Worm (Caenorhabditis elegans) whole organism, young adult: ENCODE results near the gene C02F5.13.
A peak's percentile ranks its signal among the peaks of the same experiment; 100 is the strongest.

Experiments
- B0019.2 ChIP-seq: fragments of 200-800 bp; sonication (Bioruptor generic); conservative IDR thresholded peaks from 2 replicates; pipeline ENCODE4 v1.3.6; 2022; ENCODE audit warnings: missing genetic modification reagents, missing genetic modification characterization, missing compliant biosample characterization
- B0035.1 ChIP-seq: sonication (generic microtip); optimal IDR thresholded peaks from 2 replicates; lab custom pipeline; 2016; ENCODE audit warnings: missing genetic modification characterization, mild to moderate bottlenecking, missing compliant biosample characterization, missing genotype, missing genetic modification reagents
- B0261.1 ChIP-seq: sonication (generic microtip); optimal IDR thresholded peaks from 2 replicates; lab custom pipeline; 2016; ENCODE audit warnings: mild to moderate bottlenecking, missing genetic modification characterization, moderate library complexity, missing compliant biosample characterization
- B0336.3 ChIP-seq: fragments of 200-800 bp; sonication (Bioruptor generic); IDR thresholded peaks from 2 replicates; pipeline ENCODE4 v1.3.6; 2022; ENCODE audit warnings: missing genetic modification characterization, missing compliant biosample characterization
- F10E7.11 ChIP-seq: sonication (generic microtip); optimal IDR thresholded peaks from 2 replicates; lab custom pipeline; 2017; ENCODE audit warnings: mild to moderate bottlenecking, missing genetic modification characterization, moderate library complexity, missing compliant biosample characterization
- F39B2.1 ChIP-seq: fragments of 200-800 bp; sonication (Bioruptor generic); IDR thresholded peaks from 2 replicates; pipeline ENCODE4 v1.3.6; 2022; ENCODE audit warnings: missing genetic modification reagents, missing genetic modification characterization, missing compliant biosample characterization
- F55B11.4 ChIP-seq: sonication (generic microtip); optimal IDR thresholded peaks from 2 replicates; lab custom pipeline; 2016; ENCODE audit warnings: missing compliant biosample characterization, missing genetic modification characterization, borderline replicate concordance; ENCODE audit not compliant: insufficient read depth
- K11D2.4 ChIP-seq: fragments of 200-800 bp; sonication (Bioruptor generic); IDR thresholded peaks from 2 replicates; pipeline ENCODE4 v1.3.6; 2022; ENCODE audit warnings: missing genetic modification reagents, missing genetic modification characterization, missing compliant biosample characterization
- Y95B8A.8 ChIP-seq: fragments of 200-800 bp; sonication (Bioruptor generic); IDR thresholded peaks from 2 replicates; pipeline ENCODE4 v1.3.6; 2022; ENCODE audit warnings: missing genetic modification reagents, missing genetic modification characterization, missing compliant biosample characterization
- ama-1 ChIP-seq, 3 experiments: fragments of 150-350 bp in 1 of 3; sonication (generic microtip) in 2 of 3; optimal IDR thresholded peaks; 2 replicates each; lab custom pipeline; 2014 to 2018; ENCODE audit warnings: missing biosample characterization in 2 of 3, missing genetic modification characterization in 2 of 3, missing genetic modification reagents in 2 of 3
- aptf-3 ChIP-seq: fragments of 200-800 bp; sonication (Bioruptor generic); IDR thresholded peaks from 2 replicates; pipeline ENCODE4 v1.3.6; 2022; ENCODE audit warnings: missing genetic modification characterization, missing compliant biosample characterization
- attf-3 ChIP-seq: fragments of 200-800 bp; sonication (Bioruptor generic); conservative IDR thresholded peaks from 2 replicates; pipeline ENCODE4 v1.3.6; 2022; ENCODE audit warnings: missing genetic modification reagents, missing genetic modification characterization, missing compliant biosample characterization
- cebp-1 ChIP-seq, 2 experiments: fragments of 200-800 bp in 1 of 2; sonication (Bioruptor generic) in 1 of 2; sonication (generic microtip) in 1 of 2; IDR thresholded peaks in 1 of 2; optimal IDR thresholded peaks in 1 of 2; 2 replicates each; pipeline versions ENCODE4 v1.3.6 to Lab custom; 2017 to 2022; ENCODE audit warnings: missing compliant biosample characterization in 2 of 2, missing genetic modification characterization in 2 of 2, mild to moderate bottlenecking in 1 of 2, missing genetic modification reagents in 1 of 2, moderate library complexity in 1 of 2
- cebp-2 ChIP-seq: fragments of 200-800 bp; sonication (Bioruptor generic); IDR thresholded peaks from 2 replicates; pipeline ENCODE4 v1.3.6; 2022; ENCODE audit warnings: missing genetic modification characterization, missing compliant biosample characterization
- ceh-58 ChIP-seq: fragments of 200-800 bp; sonication (Bioruptor generic); IDR thresholded peaks from 2 replicates; pipeline ENCODE4 v1.3.6; 2022; ENCODE audit warnings: missing genetic modification characterization, missing compliant biosample characterization
- dpff-1 ChIP-seq: sonication (generic microtip); optimal IDR thresholded peaks from 2 replicates; lab custom pipeline; 2017; ENCODE audit warnings: mild to moderate bottlenecking, missing genetic modification characterization, missing compliant biosample characterization
- efl-1 ChIP-seq: fragments of 150-350 bp; optimal IDR thresholded peaks from 2 replicates; lab custom pipeline; 2014; ENCODE audit warnings: missing biosample characterization, missing genetic modification reagents, missing genetic modification characterization
- egl-18 ChIP-seq: fragments of 200-800 bp; sonication (Bioruptor generic); IDR thresholded peaks from 2 replicates; pipeline ENCODE4 v1.3.6; 2022; ENCODE audit warnings: missing genetic modification reagents, missing genetic modification characterization, missing compliant biosample characterization
- gei-17 ChIP-seq: fragments of 200-800 bp; sonication (Bioruptor generic); optimal IDR thresholded peaks from 2 replicates; lab custom pipeline; 2018; ENCODE audit warnings: mild to moderate bottlenecking, missing genetic modification characterization, missing compliant biosample characterization
- him-1 ChIP-seq: sonication (generic microtip); optimal IDR thresholded peaks from 2 replicates; lab custom pipeline; 2016; ENCODE audit warnings: missing genotype, missing genetic modification reagents, missing genetic modification characterization, missing compliant biosample characterization
- hlh-12 ChIP-seq: sonication (generic microtip); optimal IDR thresholded peaks from 2 replicates; lab custom pipeline; 2016; ENCODE audit warnings: missing genetic modification characterization, missing compliant biosample characterization
- let-526 ChIP-seq: fragments of 200-800 bp; sonication (Bioruptor generic); IDR thresholded peaks from 2 replicates; pipeline ENCODE4 v1.3.6; 2022; ENCODE audit warnings: missing genetic modification reagents, missing genetic modification characterization, missing compliant biosample characterization
- lin-26 ChIP-seq: fragments of 200-800 bp; sonication (Bioruptor generic); IDR thresholded peaks from 2 replicates; pipeline ENCODE4 v1.3.6; 2022; ENCODE audit warnings: missing genetic modification reagents, missing genetic modification characterization, missing compliant biosample characterization
- nfya-1 ChIP-seq: sonication (generic microtip); optimal IDR thresholded peaks from 2 replicates; lab custom pipeline; 2017; ENCODE audit warnings: antibody characterized with exemption, missing compliant biosample characterization, missing genetic modification characterization, borderline replicate concordance; ENCODE audit not compliant: insufficient read depth
- nfyb-1 ChIP-seq: fragments of 200-800 bp; sonication (Bioruptor generic); IDR thresholded peaks from 2 replicates; pipeline ENCODE4 v1.3.6; 2022; ENCODE audit warnings: missing genetic modification reagents, missing genetic modification characterization, missing compliant biosample characterization
- nhr-120 ChIP-seq: fragments of 200-800 bp; sonication (Bioruptor generic); IDR thresholded peaks from 2 replicates; pipeline ENCODE4 v1.3.6; 2022; ENCODE audit warnings: missing genetic modification characterization, missing compliant biosample characterization
- nhr-90 ChIP-seq: sonication (generic microtip); optimal IDR thresholded peaks from 2 replicates; lab custom pipeline; 2016; ENCODE audit warnings: missing genotype, mild to moderate bottlenecking, missing genetic modification characterization, missing compliant biosample characterization
- pbrm-1 ChIP-seq: fragments of 200-800 bp; sonication (Bioruptor generic); IDR thresholded peaks from 2 replicates; pipeline ENCODE4 v1.3.6; 2022; ENCODE audit warnings: missing genetic modification reagents, missing genetic modification characterization, missing compliant biosample characterization
- repo-1 ChIP-seq: sonication (generic microtip); optimal IDR thresholded peaks from 2 replicates; lab custom pipeline; 2017; ENCODE audit warnings: mild to moderate bottlenecking, missing genetic modification characterization, missing compliant biosample characterization
- snpc-1.3 ChIP-seq: sonication (generic microtip); optimal IDR thresholded peaks from 2 replicates; lab custom pipeline; 2017; ENCODE audit warnings: missing genetic modification characterization, mild to moderate bottlenecking, missing compliant biosample characterization, antibody characterized with exemption, moderate library complexity, missing genotype, missing genetic modification reagents; ENCODE audit not compliant: insufficient read depth
- tlf-1 ChIP-seq: fragments of 200-800 bp; sonication (Bioruptor generic); optimal IDR thresholded peaks from 2 replicates; lab custom pipeline; 2018; ENCODE audit warnings: mild to moderate bottlenecking, missing genetic modification characterization, missing compliant biosample characterization
- ztf-22 ChIP-seq: fragments of 200-800 bp; sonication (Bioruptor generic); optimal IDR thresholded peaks from 2 replicates; lab custom pipeline; 2018; ENCODE audit warnings: mild to moderate bottlenecking, missing genetic modification characterization, moderate library complexity, missing compliant biosample characterization
- ztf-26 ChIP-seq: sonication (generic microtip); optimal IDR thresholded peaks from 2 replicates; lab custom pipeline; 2017; ENCODE audit warnings: missing genetic modification characterization, missing compliant biosample characterization

C02F5.13 gene

ce11 chrIII:8227511-8227910, 19.6 kb upstream of the C02F5.13 start, which contains the start of gene fbxl-1 (continued):
- TF ChIP-seq B0261.1 (tag; lab: Kevin White, UChicago) (no peak), tlf-1 (GFP tag; lab: Kevin White, UChicago) (peak; percentile 25), Y95B8A.8 (no peak), efl-1 (GFP tag; lab: Kevin White, UChicago) (no peak), lin-26 (peak; percentile 68; the same call in 1 of the 2 replicates), egl-18 (no peak), snpc-1.3 (tag; lab: Kevin White, UChicago) (no peak), B0336.3 (GFP tag; lab: Robert Waterston, UW) (no peak; the same call in none of the 2 replicates), nhr-90 (tag; lab: Kevin White, UChicago) (peak; percentile 47), him-1 (tag; lab: Kevin White, UChicago) (no peak), repo-1 (tag; lab: Kevin White, UChicago) (peak; percentile 30)

- no peak for TF ChIP-seq ztf-22 (GFP tag; lab: Kevin White, UChicago)
- TF ChIP-seq nhr-120 (GFP tag; lab: Robert Waterston, UW), result no peak
- TF ChIP-seq pbrm-1, result 0 out of 2 replicates have a peak, but pooled peaks have one; percentile 8
Measured at ce11 chrIII:8228916-8229315, 18.2 kb upstream of the C02F5.13 start.

ce11 chrIII:8229480-8229879, 17.7 kb upstream of the C02F5.13 start:
- TF ChIP-seq ceh-58 (GFP tag; lab: Robert Waterston, UW) (0 out of 2 replicates have a peak, but pooled peaks have one; percentile 65), B0336.3 (GFP tag; lab: Robert Waterston, UW) (no peak)

- TF ChIP-seq pbrm-1 (no peak), cebp-1 (GFP tag; IDR thresholded peaks at IDR 0.05; lab: Robert Waterston, UW) (peak; percentile 48; the same call in 1 of the 2 replicates), cebp-1 (tag; optimal IDR thresholded peaks at IDR 0.05; lab: Kevin White, UChicago) (peak; percentile 50), B0336.3 (GFP tag; lab: Robert Waterston, UW) (no peak), attf-3 (GFP tag; lab: Robert Waterston, UW) (no peak), ama-1 (optimal IDR thresholded peaks at IDR 0.05; lab: Kevin White, UChicago) (peak; percentile 56), ama-1 (GFP tag; optimal IDR thresholded peaks at IDR 0.05; lab: Kevin White, UChicago) (no peak), nfyb-1 (GFP tag; lab: Robert Waterston, UW) (0 out of 2 replicates have a peak, but pooled peaks have one; percentile 47)
Measured at ce11 chrIII:8232634-8233033, 14.5 kb upstream of the C02F5.13 start, which contains the start of gene henn-1. TSS of gene henn-1 (plus strand) at chrIII:8232651.

- no peak for TF ChIP-seq nfyb-1 (GFP tag; lab: Robert Waterston, UW)
- TF ChIP-seq let-526 (GFP tag; lab: Robert Waterston, UW), result no peak
- TF ChIP-seq K11D2.4 (GFP tag; lab: Robert Waterston, UW), result no peak
- TF ChIP-seq hlh-12, result no peak
- TF ChIP-seq aptf-3, result no peak
- no peak for TF ChIP-seq B0261.1 (tag; lab: Kevin White, UChicago)
- no peak for TF ChIP-seq nhr-120 (GFP tag; lab: Robert Waterston, UW)
- TF ChIP-seq B0019.2, result no peak
- TF ChIP-seq ztf-26, result no peak
- TF ChIP-seq B0336.3 (GFP tag; lab: Robert Waterston, UW), result no peak
- no peak for TF ChIP-seq snpc-1.3 (tag; lab: Kevin White, UChicago)
- TF ChIP-seq B0035.1 (tag; lab: Kevin White, UChicago), result no peak
- no peak for TF ChIP-seq cebp-2 (GFP tag; lab: Robert Waterston, UW)
- no peak for TF ChIP-seq nfya-1 (tag; lab: Kevin White, UChicago)
- TF ChIP-seq dpff-1, result no peak
- no peak for TF ChIP-seq F55B11.4
- TF ChIP-seq gei-17 (GFP tag; lab: Kevin White, UChicago), result no peak
- no peak for TF ChIP-seq F39B2.1 (GFP tag; lab: Robert Waterston, UW)
- TF ChIP-seq F10E7.11 (tag; lab: Kevin White, UChicago), result no peak
Measured at ce11 chrIII:8235358-8235757, 11.8 kb upstream of the C02F5.13 start, which contains the start of gene C02F5.14. TSS of gene C02F5.14 (minus strand) at chrIII:8235514.
